Fruit fly (Drosophila melanogaster) whole organism: Measurements from ENCODE around the gene CG16723.

Experiments
- CG8478 ChIP-seq: fragments of >200 bp; optimal IDR thresholded peaks from 2 replicates; lab custom pipeline; 2018; ENCODE audit warnings: inconsistent platforms
- Dll ChIP-seq: fragments of >200 bp; optimal IDR thresholded peaks from 2 replicates; lab custom pipeline; 2017
- EcR ChIP-seq, 2 experiments: fragments of >200 bp; optimal IDR thresholded peaks; 2 replicates each; lab custom pipeline; 2017; ENCODE audit warnings: missing biosample characterization in 2 of 2, missing genetic modification characterization in 2 of 2, missing genetic modification reagents in 2 of 2
- pan ChIP-seq: fragments of >200 bp; optimal IDR thresholded peaks from 2 replicates; lab custom pipeline; 2017
- psq ChIP-seq: fragments of >200 bp; optimal IDR thresholded peaks from 2 replicates; lab custom pipeline; 2017
- usp ChIP-seq: fragments of >200 bp; optimal IDR thresholded peaks from 2 replicates; lab custom pipeline; 2017; ENCODE audit warnings: missing biosample characterization, missing genetic modification characterization, mixed read lengths

The CG16723 gene

DNA sequence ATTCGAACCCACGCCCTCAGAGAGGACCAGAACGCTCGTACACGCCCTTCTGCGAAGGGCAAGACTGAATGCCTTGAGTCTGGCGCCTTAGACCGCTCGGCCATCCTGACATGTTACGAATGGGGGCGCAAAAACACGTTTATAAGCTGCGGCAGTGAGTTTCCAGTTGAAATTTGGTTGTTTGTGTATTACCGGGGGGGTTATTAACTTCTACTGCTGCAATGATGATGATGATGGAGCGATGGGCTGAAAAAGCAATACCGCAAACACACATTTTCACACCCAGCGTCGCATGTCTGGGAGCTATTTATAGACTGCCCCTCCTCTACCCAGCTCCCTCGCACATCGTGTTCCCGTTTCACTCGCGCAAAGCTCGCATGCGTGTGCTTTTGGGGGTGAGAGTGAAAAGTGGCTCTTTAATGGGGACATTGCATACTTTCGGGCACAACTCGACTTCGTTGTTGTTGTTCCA is 5.3 kb upstream of the CG16723 start:
- TF ChIP-seq EcR (GFP tag; optimal IDR thresholded peaks at IDR 0.05; lab: Kevin White, UChicago) (peak; percentile 74 to 76), CG8478 (peak; percentile 13), psq (lab: Kevin White, UChicago) (no peak)

DNA sequence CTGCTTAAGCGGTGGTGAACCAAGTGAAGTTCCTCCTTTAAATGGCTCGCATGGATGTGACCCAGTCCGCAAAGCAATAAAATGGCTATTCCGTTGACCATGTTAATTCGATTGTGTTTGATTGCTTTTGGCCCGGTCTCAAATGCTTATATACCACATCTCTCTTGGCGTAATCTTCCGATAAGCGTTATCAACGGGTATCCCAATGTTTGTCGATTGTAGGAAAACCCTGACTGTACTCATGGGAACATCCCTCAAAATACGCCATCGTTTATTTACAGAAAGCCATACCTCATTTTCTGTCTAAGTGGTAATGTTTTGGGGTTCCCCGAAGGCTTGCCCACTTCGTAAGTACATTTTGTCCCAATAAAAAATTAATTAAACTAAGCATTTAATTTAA is 2.9 kb upstream of the CG16723 start, which contains the start of gene CG10183:
TSS of gene CG10183 (minus strand) at position 101 of the 400 bp plus-strand sequence.
- no peak for TF ChIP-seq Dll (lab: Kevin White, UChicago)
- no peak for TF ChIP-seq usp (GFP tag; lab: Kevin White, UChicago)
- TF ChIP-seq pan (lab: Kevin White, UChicago), result no peak
- no peak for TF ChIP-seq CG8478
- no peak for TF ChIP-seq psq (lab: Kevin White, UChicago)
- no peak for TF ChIP-seq EcR (GFP tag; optimal IDR thresholded peaks at IDR 0.05; lab: Kevin White, UChicago)

DNA sequence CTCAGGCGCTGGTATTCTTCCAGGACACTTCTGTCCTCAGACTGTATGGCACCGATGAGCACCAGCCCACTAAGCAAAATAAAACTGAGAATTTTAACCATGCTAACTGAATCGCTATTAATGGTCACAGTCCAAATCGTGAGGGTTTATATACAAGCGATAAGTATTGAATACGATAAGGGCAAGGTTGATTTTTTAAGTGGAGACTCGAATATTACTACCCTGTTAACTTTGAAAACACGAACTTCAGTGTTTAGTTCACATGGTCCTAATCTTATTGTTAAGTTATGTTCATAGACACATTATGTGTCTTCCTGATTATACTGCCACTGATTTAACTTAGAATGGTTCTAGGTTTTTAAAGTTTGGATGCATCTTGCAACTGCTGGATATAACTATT is 3.4 kb downstream of the CG16723 start, which contains the start of gene CG33337:
TSS of gene CG33337 (minus strand) at position 101 of the 400 bp plus-strand sequence.
- TF ChIP-seq pan (lab: Kevin White, UChicago), result no peak
- no peak for TF ChIP-seq psq (lab: Kevin White, UChicago)
- no peak for TF ChIP-seq CG8478
- no peak for TF ChIP-seq EcR (GFP tag; optimal IDR thresholded peaks at IDR 0.05; lab: Kevin White, UChicago)
- no peak for TF ChIP-seq usp (GFP tag; lab: Kevin White, UChicago)
- TF ChIP-seq Dll (lab: Kevin White, UChicago), result no peak

DNA sequence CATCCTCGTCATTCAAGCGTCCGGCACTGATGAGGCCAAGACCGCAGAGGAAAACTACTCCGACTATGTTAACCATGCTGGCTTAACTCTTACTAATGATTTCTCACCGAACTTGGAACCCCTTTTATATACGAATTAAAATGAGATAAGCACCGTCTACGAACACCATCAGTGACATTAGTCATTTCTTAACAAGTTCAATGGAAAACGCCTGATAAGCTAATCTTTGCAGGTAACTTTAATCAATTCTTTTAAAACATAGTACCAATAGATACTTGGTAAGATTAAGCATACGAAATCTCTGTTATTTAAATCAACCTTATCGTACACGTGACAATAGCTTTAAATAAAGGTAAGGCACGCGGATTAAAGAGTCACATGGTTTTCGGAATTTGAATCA is 6.4 kb downstream of the CG16723 start, which contains the start of gene CG10182:
TSS of gene CG10182 (minus strand) at position 101 of the 400 bp plus-strand sequence.
- no peak for TF ChIP-seq usp (GFP tag; lab: Kevin White, UChicago)
- TF ChIP-seq pan (lab: Kevin White, UChicago), result no peak
- no peak for TF ChIP-seq psq (lab: Kevin White, UChicago)
- no peak for TF ChIP-seq CG8478
- no peak for TF ChIP-seq EcR (GFP tag; optimal IDR thresholded peaks at IDR 0.05; lab: Kevin White, UChicago)
- TF ChIP-seq Dll (lab: Kevin White, UChicago), result no peak

DNA sequence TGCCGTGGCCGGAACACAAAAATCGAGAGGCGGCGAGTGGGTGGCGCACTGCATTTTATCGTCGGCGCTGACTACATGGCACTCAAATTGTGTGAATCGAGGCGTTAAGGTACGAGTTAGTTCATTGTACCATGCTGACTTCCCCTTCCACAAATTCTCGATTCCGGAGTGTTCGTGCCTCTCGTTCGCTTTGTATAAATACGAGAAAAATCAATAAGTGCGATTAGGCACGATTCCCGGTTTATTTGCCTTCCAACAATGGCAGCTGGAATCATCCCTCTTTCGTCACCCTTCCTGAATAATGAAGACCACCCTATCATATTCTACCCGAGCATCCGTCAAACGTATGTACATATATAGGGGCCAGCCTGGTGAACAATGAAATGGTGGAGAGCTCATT is 19.5 kb downstream of the CG16723 start:
- TF ChIP-seq Dll (lab: Kevin White, UChicago) (no peak), usp (GFP tag; lab: Kevin White, UChicago) (no peak), pan (lab: Kevin White, UChicago) (no peak), CG8478 (no peak), EcR (GFP tag; optimal IDR thresholded peaks at IDR 0.05; lab: Kevin White, UChicago) (no peak), psq (lab: Kevin White, UChicago) (no peak)

- TF ChIP-seq CG8478 (no peak), pan (lab: Kevin White, UChicago) (no peak), EcR (GFP tag; optimal IDR thresholded peaks at IDR 0.05; lab: Kevin White, UChicago) (no peak), Dll (lab: Kevin White, UChicago) (no peak), psq (lab: Kevin White, UChicago) (no peak), usp (GFP tag; lab: Kevin White, UChicago) (no peak)
Observed at dm6 chr3R:23569195-23569594, 26.9 kb downstream of the CG16723 start.

dm6 chr3R:23557244-23557643 is 38.8 kb downstream of the CG16723 start, which contains the start of gene beat-IV:
Gene beat-IV, plus strand, starts transcription at chr3R:23557412.
- TF ChIP-seq usp (GFP tag; lab: Kevin White, UChicago), result no peak
- TF ChIP-seq psq (lab: Kevin White, UChicago), result no peak

dm6 chr3R:23556843-23557242 is 39.2 kb downstream of the CG16723 start, which contains the start of gene CG10164:
Gene CG10164, minus strand, starts transcription at chr3R:23556943.
- TF ChIP-seq psq (lab: Kevin White, UChicago), result no peak
- no peak for TF ChIP-seq pan (lab: Kevin White, UChicago)
- TF ChIP-seq Dll (lab: Kevin White, UChicago), result no peak
- no peak for TF ChIP-seq usp (GFP tag; lab: Kevin White, UChicago)
- TF ChIP-seq EcR (GFP tag; optimal IDR thresholded peaks at IDR 0.05; lab: Kevin White, UChicago), result no peak
- TF ChIP-seq CG8478, result no peak
